Worm (Caenorhabditis elegans) whole organism, L2 larva: ENCODE data around the gene F41E6.17.
"Not testable (repeated sequence)": the region's sequence is repeated elsewhere in the genome, so short reads cannot be mapped to it uniquely, and the experiment has no call there.

Source experiments
- F13H6.1 ChIP-seq: sonication (generic microtip); optimal IDR thresholded peaks from 2 replicates; lab custom pipeline; 2016; ENCODE audit warnings: missing genetic modification characterization, missing compliant biosample characterization
- R02D3.7 ChIP-seq: fragments of 150-350 bp; optimal IDR thresholded peaks from 2 replicates; lab custom pipeline; 2014; ENCODE audit warnings: missing biosample characterization, missing genetic modification characterization
- Y55F3AM.14 ChIP-seq: fragments of 200-800 bp; sonication (Bioruptor generic); optimal IDR thresholded peaks from 2 replicates; lab custom pipeline; 2018; ENCODE audit warnings: mild to moderate bottlenecking, missing genetic modification characterization, missing compliant biosample characterization
- ZK546.5 ChIP-seq: sonication (generic microtip); optimal IDR thresholded peaks from 2 replicates; lab custom pipeline; 2017; ENCODE audit warnings: missing biosample characterization, missing genetic modification characterization
- alr-1 ChIP-seq: fragments of 150-350 bp; optimal IDR thresholded peaks from 2 replicates; lab custom pipeline; 2014; ENCODE audit warnings: missing biosample characterization, missing genetic modification characterization
- aly-2 ChIP-seq: fragments of 150-350 bp; optimal IDR thresholded peaks from 2 replicates; lab custom pipeline; 2014; ENCODE audit warnings: missing biosample characterization, missing genetic modification characterization
- ceh-16 ChIP-seq: fragments of 150-350 bp; optimal IDR thresholded peaks from 2 replicates; lab custom pipeline; 2014; ENCODE audit warnings: missing biosample characterization, missing genetic modification characterization
- crh-2 ChIP-seq: sonication (generic microtip); optimal IDR thresholded peaks from 2 replicates; lab custom pipeline; 2017; ENCODE audit warnings: missing biosample characterization, missing genetic modification characterization
- dmd-4 ChIP-seq: sonication (generic microtip); optimal IDR thresholded peaks from 2 replicates; lab custom pipeline; 2017; ENCODE audit warnings: missing biosample characterization, missing genetic modification characterization
- elt-1 ChIP-seq: fragments of 150-350 bp; optimal IDR thresholded peaks from 2 replicates; lab custom pipeline; 2014; ENCODE audit warnings: missing biosample characterization, missing genetic modification characterization
- elt-3 ChIP-seq: sonication (generic microtip); optimal IDR thresholded peaks from 2 replicates; lab custom pipeline; 2017; ENCODE audit warnings: missing biosample characterization, missing genetic modification characterization
- fos-1 ChIP-seq: fragments of 150-350 bp; optimal IDR thresholded peaks from 2 replicates; lab custom pipeline; 2014; ENCODE audit warnings: missing biosample characterization, missing genetic modification characterization
- gmeb-1 ChIP-seq: fragments of 150-350 bp; optimal IDR thresholded peaks from 2 replicates; lab custom pipeline; 2014; ENCODE audit warnings: missing biosample characterization, missing genetic modification characterization
- lin-11 ChIP-seq: fragments of 150-350 bp; sonication (generic microtip); optimal IDR thresholded peaks from 2 replicates; lab custom pipeline; 2014; ENCODE audit warnings: missing biosample characterization, missing genetic modification characterization, inconsistent platforms, mixed read lengths
- lin-13 ChIP-seq: fragments of 150-350 bp; optimal IDR thresholded peaks from 2 replicates; lab custom pipeline; 2014; ENCODE audit warnings: missing biosample characterization, missing genetic modification reagents, missing genetic modification characterization
- lsy-2 ChIP-seq, 2 experiments: fragments of 150-350 bp in 1 of 2; sonication (generic microtip) in 1 of 2; optimal IDR thresholded peaks; 2 replicates each; lab custom pipeline; 2014 to 2017; ENCODE audit warnings: missing biosample characterization in 2 of 2, missing genetic modification characterization in 2 of 2
- mab-5 ChIP-seq: fragments of 150-350 bp; optimal IDR thresholded peaks from 2 replicates; lab custom pipeline; 2014; ENCODE audit warnings: missing biosample characterization, missing genetic modification characterization
- mdl-1 ChIP-seq, 2 experiments: fragments of 150-350 bp in 1 of 2; sonication (generic microtip) in 1 of 2; optimal IDR thresholded peaks; 2 replicates each; lab custom pipeline; 2017; ENCODE audit warnings: missing biosample characterization in 2 of 2, missing genetic modification characterization in 2 of 2
- nhr-21 ChIP-seq: fragments of 150-350 bp; optimal IDR thresholded peaks from 2 replicates; lab custom pipeline; 2014; ENCODE audit warnings: missing biosample characterization, missing genetic modification characterization
- nhr-237 ChIP-seq: fragments of 150-350 bp; optimal IDR thresholded peaks from 2 replicates; lab custom pipeline; 2014; ENCODE audit warnings: missing biosample characterization, missing genetic modification characterization
- nhr-25 ChIP-seq: fragments of 150-350 bp; sonication (generic microtip); optimal IDR thresholded peaks from 3 replicates; lab custom pipeline; 2014; ENCODE audit warnings: missing biosample characterization, missing genetic modification characterization
- nhr-6 ChIP-seq: fragments of 150-350 bp; optimal IDR thresholded peaks from 2 replicates; lab custom pipeline; 2014; ENCODE audit warnings: missing biosample characterization, missing genetic modification characterization
- sem-4 ChIP-seq: fragments of 150-350 bp; optimal IDR thresholded peaks from 2 replicates; lab custom pipeline; 2014; ENCODE audit warnings: missing biosample characterization, missing genetic modification reagents, missing genetic modification characterization
- skn-1 ChIP-seq: sonication (generic microtip); optimal IDR thresholded peaks from 2 replicates; lab custom pipeline; 2017; ENCODE audit warnings: missing biosample characterization, missing genetic modification characterization
- sma-3 ChIP-seq: sonication (generic microtip); optimal IDR thresholded peaks from 2 replicates; lab custom pipeline; 2016; ENCODE audit warnings: missing genetic modification reagents, missing genetic modification characterization, missing compliant biosample characterization
- sma-9 ChIP-seq, 2 experiments: fragments of 150-350 bp in 1 of 2; sonication (generic microtip) in 1 of 2; optimal IDR thresholded peaks; 2 replicates each; lab custom pipeline; 2014 to 2016; ENCODE audit warnings: missing genetic modification characterization in 2 of 2, mild to moderate bottlenecking in 1 of 2, missing biosample characterization in 1 of 2, missing compliant biosample characterization in 1 of 2, missing genetic modification reagents in 1 of 2, moderate library complexity in 1 of 2
- snpc-4 ChIP-seq: fragments of 150-350 bp; optimal IDR thresholded peaks from 2 replicates; lab custom pipeline; 2014; ENCODE audit warnings: missing biosample characterization, missing genetic modification characterization
- unc-39 ChIP-seq: fragments of 150-350 bp; optimal IDR thresholded peaks from 2 replicates; lab custom pipeline; 2014; ENCODE audit warnings: missing biosample characterization, missing genetic modification characterization
- unc-55 ChIP-seq: fragments of 150-350 bp; sonication (generic microtip); optimal IDR thresholded peaks from 3 replicates; lab custom pipeline; 2014; ENCODE audit warnings: missing biosample characterization, missing genetic modification reagents, missing genetic modification characterization
- unc-62 ChIP-seq: fragments of 150-350 bp; optimal IDR thresholded peaks from 2 replicates; lab custom pipeline; 2014; ENCODE audit warnings: missing biosample characterization, missing genetic modification reagents, missing genetic modification characterization
- zag-1 ChIP-seq: fragments of 150-350 bp; optimal IDR thresholded peaks from 2 replicates; lab custom pipeline; 2014; ENCODE audit warnings: missing biosample characterization, missing genetic modification characterization
- ztf-11 ChIP-seq: sonication (generic microtip); optimal IDR thresholded peaks from 2 replicates; lab custom pipeline; 2017; ENCODE audit warnings: missing biosample characterization, missing genetic modification characterization
- ztf-4 ChIP-seq: fragments of 150-350 bp; optimal IDR thresholded peaks from 2 replicates; lab custom pipeline; 2014; ENCODE audit warnings: missing biosample characterization, missing genetic modification characterization

Gene F41E6.17

ce11 chrV:8623754-8624153, at the start of gene F41E6.17:
TSS of gene F41E6.17 (plus strand) at chrV:8624101.
- TF ChIP-seq unc-55 (GFP tag; lab: Kevin White, UChicago) = peak; percentile 10
- no peak for TF ChIP-seq sma-3 (GFP tag; lab: Kevin White, UChicago)
- no peak for TF ChIP-seq nhr-25 (tag; lab: Kevin White, UChicago)

ce11 chrV:8574762-8575161, 49.1 kb upstream of the F41E6.17 start, which contains the start of gene F25G6.1:
TSS of gene F25G6.1 (plus strand) at chrV:8575062.
- TF ChIP-seq aly-2, sem-4, R02D3.7 (tag; lab: Kevin White, UChicago): not testable (repeated sequence)

ce11 chrV:8580961-8581360, 42.9 kb upstream of the F41E6.17 start, which contains the start of gene C10B5.1:
TSS of gene C10B5.1 (plus strand) at chrV:8581261.
- no peak for TF ChIP-seq unc-55 (GFP tag; lab: Kevin White, UChicago)
- TF ChIP-seq gmeb-1 (tag; lab: Kevin White, UChicago) = no peak
- TF ChIP-seq lin-13 (GFP tag; lab: Kevin White, UChicago) = no peak
- no peak for TF ChIP-seq ztf-11 (tag; lab: Kevin White, UChicago)
- TF ChIP-seq elt-1 (tag; lab: Kevin White, UChicago) = no peak
- TF ChIP-seq R02D3.7 (tag; lab: Kevin White, UChicago) = no peak
- no peak for TF ChIP-seq unc-39 (tag; lab: Kevin White, UChicago)
- TF ChIP-seq fos-1 (tag; lab: Kevin White, UChicago) = no peak
- no peak for TF ChIP-seq lin-11 (tag; lab: Kevin White, UChicago)
- TF ChIP-seq zag-1 (tag; lab: Kevin White, UChicago) = no peak
- TF ChIP-seq mab-5 (tag; lab: Kevin White, UChicago) = no peak
- TF ChIP-seq ceh-16 (tag; lab: Kevin White, UChicago) = no peak
- no peak for TF ChIP-seq Y55F3AM.14

- TF ChIP-seq F13H6.1 (tag; lab: Kevin White, UChicago) = no peak
- TF ChIP-seq alr-1 (tag; lab: Kevin White, UChicago) = no peak
- TF ChIP-seq ztf-4 (tag; lab: Kevin White, UChicago) = no peak
- no peak for TF ChIP-seq nhr-6 (tag; lab: Kevin White, UChicago)
- no peak for TF ChIP-seq ZK546.5 (tag; lab: Kevin White, UChicago)
- no peak for TF ChIP-seq mdl-1 (tag; optimal IDR thresholded peaks at IDR 0.05; lab: Kevin White, UChicago)
- TF ChIP-seq Y55F3AM.14 = no peak
- TF ChIP-seq lsy-2 (tag; optimal IDR thresholded peaks at IDR 0.05; lab: Kevin White, UChicago) = no peak
- TF ChIP-seq unc-62 (GFP tag; lab: Kevin White, UChicago) = no peak
- no peak for TF ChIP-seq fos-1 (tag; lab: Kevin White, UChicago)
- no peak for TF ChIP-seq dmd-4
- TF ChIP-seq unc-55 (GFP tag; lab: Kevin White, UChicago) = no peak
- TF ChIP-seq elt-3 (tag; lab: Kevin White, UChicago) = no peak
- TF ChIP-seq gmeb-1 (tag; lab: Kevin White, UChicago) = no peak
- TF ChIP-seq skn-1 = no peak
- TF ChIP-seq nhr-237 (tag; lab: Kevin White, UChicago) = no peak
- no peak for TF ChIP-seq snpc-4 (tag; lab: Kevin White, UChicago)
- TF ChIP-seq lin-13 (GFP tag; lab: Kevin White, UChicago) = no peak
- no peak for TF ChIP-seq sma-3 (GFP tag; lab: Kevin White, UChicago)
These were observed 37.4 kb upstream of the F41E6.17 start for ce11 chrV:8586472-8586871.

ce11 chrV:8586920-8587319, 37.0 kb upstream of the F41E6.17 start:
- TF ChIP-seq crh-2 (tag; lab: Kevin White, UChicago) = peak; percentile 17
- TF ChIP-seq nhr-21 (tag; lab: Kevin White, UChicago) = no peak
- peak; percentile 80 for TF ChIP-seq fos-1 (tag; lab: Kevin White, UChicago)
- TF ChIP-seq sma-9 (GFP tag; optimal IDR thresholded peaks at IDR 0.05; lab: Kevin White, UChicago) = peak; percentile 26
- TF ChIP-seq sma-9 (tag; optimal IDR thresholded peaks at IDR 0.05; lab: Kevin White, UChicago) = no peak
- TF ChIP-seq ztf-4 (tag; lab: Kevin White, UChicago) = no peak
- TF ChIP-seq, all 48 proteins: peak for 3
